Fruit fly (Drosophila melanogaster) Kc167 (cell line): ENCODE results near the gene GstD5.

Experiments used
- Sin3A ChIP-seq: fragments of >200 bp; optimal IDR thresholded peaks from 2 replicates; lab custom pipeline; 2018; ENCODE audit warnings: missing external identifiers
- h ChIP-seq: fragments of >200 bp; optimal IDR thresholded peaks from 3 replicates; lab custom pipeline; 2018; ENCODE audit warnings: missing external identifiers
- ttk ChIP-seq: sonication (Bioruptor generic); optimal IDR thresholded peaks from 2 replicates; lab custom pipeline; 2017; ENCODE audit warnings: missing external identifiers

- no peak for TF ChIP-seq h (lab: Kevin White, UChicago)
- TF ChIP-seq ttk (lab: Kevin White, UChicago), result no peak
- no peak for TF ChIP-seq Sin3A (lab: Kevin White, UChicago)
These were observed 35.9 kb downstream of the GstD5 start for dm6 chr3R:12411449-12411848.
